Worm (Caenorhabditis elegans) whole organism, L2 larva: Measurements from ENCODE around the gene brc-2.

Experiments used
- C34F6.9 ChIP-seq: fragments of 150-350 bp; optimal IDR thresholded peaks from 2 replicates; lab custom pipeline; 2014; ENCODE audit warnings: missing biosample characterization, missing genetic modification characterization
- F13H6.1 ChIP-seq: sonication (generic microtip); optimal IDR thresholded peaks from 2 replicates; lab custom pipeline; 2016; ENCODE audit warnings: missing genetic modification characterization, missing compliant biosample characterization
- Y55F3AM.14 ChIP-seq: fragments of 200-800 bp; sonication (Bioruptor generic); optimal IDR thresholded peaks from 2 replicates; lab custom pipeline; 2018; ENCODE audit warnings: mild to moderate bottlenecking, missing genetic modification characterization, missing compliant biosample characterization
- alr-1 ChIP-seq: fragments of 150-350 bp; optimal IDR thresholded peaks from 2 replicates; lab custom pipeline; 2014; ENCODE audit warnings: missing biosample characterization, missing genetic modification characterization
- ama-1 ChIP-seq: fragments of 150-350 bp; optimal IDR thresholded peaks from 2 replicates; lab custom pipeline; 2018; ENCODE audit warnings: inconsistent platforms
- blmp-1 ChIP-seq: sonication (generic microtip); optimal IDR thresholded peaks from 2 replicates; lab custom pipeline; 2017; ENCODE audit warnings: missing genetic modification characterization, mild to moderate bottlenecking, missing compliant biosample characterization, antibody characterized with exemption, moderate library complexity; ENCODE audit not compliant: insufficient read depth
- ceh-82 ChIP-seq: fragments of 150-350 bp; optimal IDR thresholded peaks from 2 replicates; lab custom pipeline; 2014; ENCODE audit warnings: missing biosample characterization, missing genetic modification characterization
- crh-2 ChIP-seq: sonication (generic microtip); optimal IDR thresholded peaks from 2 replicates; lab custom pipeline; 2017; ENCODE audit warnings: missing biosample characterization, missing genetic modification characterization
- dmd-4 ChIP-seq: sonication (generic microtip); optimal IDR thresholded peaks from 2 replicates; lab custom pipeline; 2017; ENCODE audit warnings: missing biosample characterization, missing genetic modification characterization
- fos-1 ChIP-seq: fragments of 150-350 bp; optimal IDR thresholded peaks from 2 replicates; lab custom pipeline; 2014; ENCODE audit warnings: missing biosample characterization, missing genetic modification characterization
- lin-11 ChIP-seq: fragments of 150-350 bp; sonication (generic microtip); optimal IDR thresholded peaks from 2 replicates; lab custom pipeline; 2014; ENCODE audit warnings: missing biosample characterization, missing genetic modification characterization, inconsistent platforms, mixed read lengths
- lin-13 ChIP-seq: fragments of 150-350 bp; optimal IDR thresholded peaks from 2 replicates; lab custom pipeline; 2014; ENCODE audit warnings: missing biosample characterization, missing genetic modification reagents, missing genetic modification characterization
- lsy-2 ChIP-seq, 2 experiments: fragments of 150-350 bp in 1 of 2; sonication (generic microtip) in 1 of 2; optimal IDR thresholded peaks; 2 replicates each; lab custom pipeline; 2014 to 2017; ENCODE audit warnings: missing biosample characterization in 2 of 2, missing genetic modification characterization in 2 of 2
- mbf-1 ChIP-seq: sonication (generic microtip); optimal IDR thresholded peaks from 2 replicates; lab custom pipeline; 2017; ENCODE audit warnings: missing biosample characterization, missing genetic modification characterization
- mdl-1 ChIP-seq, 2 experiments: fragments of 150-350 bp in 1 of 2; sonication (generic microtip) in 1 of 2; optimal IDR thresholded peaks; 2 replicates each; lab custom pipeline; 2017; ENCODE audit warnings: missing biosample characterization in 2 of 2, missing genetic modification characterization in 2 of 2
- nhr-11 ChIP-seq: fragments of 150-350 bp; optimal IDR thresholded peaks from 2 replicates; lab custom pipeline; 2014; ENCODE audit warnings: missing biosample characterization, missing genetic modification characterization
- nhr-129 ChIP-seq: fragments of 150-350 bp; optimal IDR thresholded peaks from 2 replicates; lab custom pipeline; 2014; ENCODE audit warnings: missing biosample characterization, missing genetic modification characterization
- nhr-21 ChIP-seq: fragments of 150-350 bp; optimal IDR thresholded peaks from 2 replicates; lab custom pipeline; 2014; ENCODE audit warnings: missing biosample characterization, missing genetic modification characterization
- nhr-237 ChIP-seq: fragments of 150-350 bp; optimal IDR thresholded peaks from 2 replicates; lab custom pipeline; 2014; ENCODE audit warnings: missing biosample characterization, missing genetic modification characterization
- nhr-25 ChIP-seq: fragments of 150-350 bp; sonication (generic microtip); optimal IDR thresholded peaks from 3 replicates; lab custom pipeline; 2014; ENCODE audit warnings: missing biosample characterization, missing genetic modification characterization
- nhr-77 ChIP-seq: fragments of 150-350 bp; optimal IDR thresholded peaks from 2 replicates; lab custom pipeline; 2014; ENCODE audit warnings: missing biosample characterization, missing genetic modification characterization
- peb-1 ChIP-seq: fragments of 150-350 bp; optimal IDR thresholded peaks from 2 replicates; lab custom pipeline; 2014; ENCODE audit warnings: missing biosample characterization, missing genetic modification characterization
- sem-4 ChIP-seq: fragments of 150-350 bp; optimal IDR thresholded peaks from 2 replicates; lab custom pipeline; 2014; ENCODE audit warnings: missing biosample characterization, missing genetic modification reagents, missing genetic modification characterization
- sma-9 ChIP-seq, 2 experiments: fragments of 150-350 bp in 1 of 2; sonication (generic microtip) in 1 of 2; optimal IDR thresholded peaks; 2 replicates each; lab custom pipeline; 2014 to 2016; ENCODE audit warnings: missing genetic modification characterization in 2 of 2, mild to moderate bottlenecking in 1 of 2, missing biosample characterization in 1 of 2, missing compliant biosample characterization in 1 of 2, missing genetic modification reagents in 1 of 2, moderate library complexity in 1 of 2
- snpc-4 ChIP-seq: fragments of 150-350 bp; optimal IDR thresholded peaks from 2 replicates; lab custom pipeline; 2014; ENCODE audit warnings: missing biosample characterization, missing genetic modification characterization
- unc-55 ChIP-seq: fragments of 150-350 bp; sonication (generic microtip); optimal IDR thresholded peaks from 3 replicates; lab custom pipeline; 2014; ENCODE audit warnings: missing biosample characterization, missing genetic modification reagents, missing genetic modification characterization
- zag-1 ChIP-seq: fragments of 150-350 bp; optimal IDR thresholded peaks from 2 replicates; lab custom pipeline; 2014; ENCODE audit warnings: missing biosample characterization, missing genetic modification characterization
- ztf-1 ChIP-seq: fragments of 200-800 bp; sonication (Bioruptor generic); conservative IDR thresholded peaks from 2 replicates; pipeline ENCODE4 v1.3.6; 2022; ENCODE audit warnings: missing genetic modification characterization, missing compliant biosample characterization
- ztf-11 ChIP-seq: sonication (generic microtip); optimal IDR thresholded peaks from 2 replicates; lab custom pipeline; 2017; ENCODE audit warnings: missing biosample characterization, missing genetic modification characterization
- ztf-4 ChIP-seq: fragments of 150-350 bp; optimal IDR thresholded peaks from 2 replicates; lab custom pipeline; 2014; ENCODE audit warnings: missing biosample characterization, missing genetic modification characterization

The brc-2 gene

DNA sequence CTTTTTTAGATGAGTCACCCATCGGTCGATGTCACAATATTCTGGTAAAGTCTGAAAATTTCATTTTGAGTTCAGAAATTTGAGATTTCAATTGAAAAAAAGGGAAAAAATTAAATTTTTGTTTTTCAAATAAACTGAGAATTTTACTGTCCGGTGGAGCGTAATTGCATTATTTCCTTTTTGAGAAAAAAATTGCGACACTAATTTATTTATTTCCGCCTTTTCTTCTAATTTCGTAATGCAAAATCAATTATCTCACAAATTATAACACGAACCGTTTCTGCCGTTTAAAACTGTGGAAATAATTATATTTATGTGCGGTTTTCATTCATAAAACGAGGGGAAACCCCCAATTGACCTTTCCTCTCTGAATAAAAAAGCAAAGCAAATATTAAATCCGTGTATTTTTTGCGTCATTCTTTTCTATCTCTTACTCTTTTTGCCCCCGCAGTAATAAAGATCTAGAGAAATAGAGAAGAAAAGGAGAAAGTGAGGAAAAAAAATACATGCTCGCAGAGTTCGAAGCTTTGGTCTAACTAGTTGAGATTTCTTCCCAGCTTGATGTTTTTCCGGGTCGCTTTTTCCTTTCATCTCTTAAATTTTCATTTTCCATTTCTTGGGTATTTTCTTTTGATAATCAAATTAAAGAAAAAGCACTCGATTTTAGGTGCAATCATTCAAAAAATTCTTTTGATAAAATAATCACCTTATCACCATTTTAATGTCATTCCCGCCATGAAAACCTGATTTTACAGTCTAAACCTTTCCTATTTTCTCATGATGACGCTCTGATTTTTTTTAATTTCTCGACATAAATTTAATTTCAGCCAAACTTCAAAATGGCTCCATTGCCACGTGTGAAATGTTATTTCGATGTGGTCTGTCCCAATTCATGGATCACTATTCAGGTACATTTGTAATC lies at the start of gene brc-2, which contains the start of gene T07E3.3:
Gene brc-2, minus strand, starts transcription at position 51 of the 922 bp plus-strand sequence.
Gene T07E3.3, plus strand, starts transcription at position 822 of the 922 bp plus-strand sequence.
- TF ChIP-seq peb-1 (no peak), Y55F3AM.14 (GFP tag; lab: Kevin White, UChicago) (no peak), fos-1 (peak; percentile 65), unc-55 (GFP tag; lab: Kevin White, UChicago) (peak; percentile 13), C34F6.9 (tag; lab: Kevin White, UChicago) (peak; percentile 52), nhr-11 (tag; lab: Kevin White, UChicago) (no peak), ztf-4 (tag; lab: Kevin White, UChicago) (no peak), nhr-21 (no peak), zag-1 (tag; lab: Kevin White, UChicago) (no peak), snpc-4 (tag; lab: Kevin White, UChicago) (no peak), mdl-1 (tag; optimal IDR thresholded peaks at IDR 0.05; lab: Kevin White, UChicago) (no peak), nhr-129 (tag; lab: Kevin White, UChicago) (peak; percentile 2), lsy-2 (tag; optimal IDR thresholded peaks at IDR 0.05; lab: Kevin White, UChicago) (peak in 1 of 2 experiments; percentile 11), lin-11 (tag; lab: Kevin White, UChicago) (no peak), alr-1 (no peak), sma-9 (GFP tag; optimal IDR thresholded peaks at IDR 0.05; lab: Kevin White, UChicago) (peak; percentile 2), sma-9 (tag; optimal IDR thresholded peaks at IDR 0.05; lab: Kevin White, UChicago) (no peak), ceh-82 (tag; lab: Kevin White, UChicago) (no peak)

- TF ChIP-seq lsy-2 (tag; optimal IDR thresholded peaks at IDR 0.05; lab: Kevin White, UChicago) (peak in 1 of 2 experiments; percentile 41), nhr-21 (no peak), nhr-77 (tag; lab: Kevin White, UChicago) (no peak), alr-1 (no peak), crh-2 (no peak), blmp-1 (tag; lab: Kevin White, UChicago) (peak; percentile 43), ceh-82 (tag; lab: Kevin White, UChicago) (no peak), unc-55 (GFP tag; lab: Kevin White, UChicago) (peak; percentile 32), C34F6.9 (tag; lab: Kevin White, UChicago) (peak; percentile 59)
These were observed 48.5 kb upstream of the brc-2 start for ce11 chrIII:6951435-6951834.

DNA sequence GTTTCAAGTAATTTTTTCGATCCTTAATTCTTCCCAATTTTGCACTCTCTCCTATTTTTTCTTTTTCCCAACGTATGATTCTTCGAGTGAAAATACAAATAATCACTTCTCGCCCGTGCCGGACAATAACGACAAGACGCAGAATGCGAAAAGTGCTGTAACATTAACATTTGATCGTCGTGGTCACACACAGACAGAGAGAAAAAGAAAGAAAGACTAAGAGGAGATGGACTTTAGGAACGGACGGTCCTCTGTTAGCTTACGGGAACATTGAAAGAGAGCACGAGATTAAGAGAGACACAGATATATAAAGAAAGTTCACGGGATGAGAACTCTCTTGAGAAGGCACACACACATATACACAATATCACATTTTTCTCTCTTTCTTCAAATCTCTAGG lies 45.0 kb upstream of the brc-2 start:
- peak; percentile 31 for TF ChIP-seq sem-4
- TF ChIP-seq F13H6.1: peak; percentile 7
- peak; percentile 12 for TF ChIP-seq C34F6.9 (tag; lab: Kevin White, UChicago)
- TF ChIP-seq fos-1: peak; percentile 17
- TF ChIP-seq nhr-237 (tag; lab: Kevin White, UChicago): no peak
- TF ChIP-seq ztf-1 (GFP tag; lab: Robert Waterston, UW): no peak

DNA sequence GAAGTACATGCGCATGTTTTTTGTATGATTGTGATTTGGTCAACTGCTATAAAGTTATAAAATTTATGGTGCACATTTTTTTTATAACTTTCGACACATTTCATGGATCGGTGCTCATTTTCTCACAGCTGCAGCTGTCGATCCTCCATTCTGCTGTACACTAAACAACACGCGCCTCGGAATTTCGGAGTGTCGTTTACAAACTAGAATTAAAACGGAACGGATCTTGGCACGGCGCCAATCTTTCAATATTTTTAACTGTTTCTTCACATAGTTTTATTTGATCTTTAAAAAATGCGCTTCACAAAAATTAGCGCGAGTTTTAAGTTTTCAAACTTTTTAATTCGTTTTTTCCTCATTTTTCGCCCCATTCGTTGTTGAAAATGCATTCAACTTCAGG lies 43.5 kb upstream of the brc-2 start, which contains the start of gene let-711:
Gene let-711, plus strand, starts transcription at position 337 of the 400 bp plus-strand sequence.
- TF ChIP-seq nhr-21 (no peak), lsy-2 (tag; optimal IDR thresholded peaks at IDR 0.05; lab: Kevin White, UChicago) (peak in 1 of 2 experiments; percentile 37), unc-55 (GFP tag; lab: Kevin White, UChicago) (peak; percentile 20), C34F6.9 (tag; lab: Kevin White, UChicago) (peak; percentile 26)
- TF ChIP-seq, all 48 proteins: peak for 3

ce11 chrIII:6945747-6946146 lies 42.8 kb upstream of the brc-2 start, which contains the start of gene abu-13:
TSS of gene abu-13 (minus strand) at chrIII:6945898.
- TF ChIP-seq nhr-21 (peak; percentile 30), sem-4 (peak; percentile 7), dmd-4 (tag; lab: Kevin White, UChicago) (no peak)

DNA sequence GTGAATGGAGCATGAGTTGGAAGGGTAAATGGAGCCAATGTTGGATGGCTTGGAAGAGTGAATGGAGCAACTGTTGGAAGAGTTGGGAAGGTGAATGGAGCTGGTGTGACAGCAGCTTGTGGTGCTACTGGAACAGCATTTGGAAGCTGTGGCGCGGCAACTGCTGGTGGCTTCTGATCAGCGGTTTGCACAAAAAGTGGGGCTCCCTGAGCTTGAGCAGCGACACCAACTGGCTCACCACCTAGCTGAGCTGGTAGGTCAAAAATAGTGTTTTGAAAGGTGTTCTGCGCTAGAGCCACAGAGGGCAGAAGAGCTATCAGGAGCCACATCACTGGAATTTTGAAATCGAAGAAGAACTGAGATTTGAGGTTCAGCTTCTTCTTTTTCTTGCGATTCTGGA lies 42.4 kb upstream of the brc-2 start:
- no peak for TF ChIP-seq nhr-25
- no peak for TF ChIP-seq ama-1 (lab: Kevin White, UChicago)
- TF ChIP-seq nhr-77 (tag; lab: Kevin White, UChicago): no peak
- TF ChIP-seq sem-4: no peak
- no peak for TF ChIP-seq mbf-1 (tag; lab: Kevin White, UChicago)
- no peak for TF ChIP-seq unc-55 (GFP tag; lab: Kevin White, UChicago)
- no peak for TF ChIP-seq nhr-129 (tag; lab: Kevin White, UChicago)
- no peak for TF ChIP-seq ztf-1 (GFP tag; lab: Robert Waterston, UW)
- TF ChIP-seq lin-13 (GFP tag; lab: Kevin White, UChicago): no peak
- no peak for TF ChIP-seq dmd-4 (tag; lab: Kevin White, UChicago)
- no peak for TF ChIP-seq ztf-11 (tag; lab: Kevin White, UChicago)
